Fruit fly (Drosophila melanogaster) whole organism, embryonic: ENCODE results near the gene phtm.

Source experiments
- CG15011 ChIP-seq: fragments of 200-800 bp; sonication (Bioruptor generic); optimal IDR thresholded peaks from 3 replicates; lab custom pipeline; 2018; ENCODE audit warnings: missing biosample characterization, mild to moderate bottlenecking, missing genetic modification characterization
- CG8290 ChIP-seq, 3 experiments: fragments of 200-800 bp; sonication (Bioruptor generic); optimal IDR thresholded peaks; 2 replicates each; lab custom pipeline; 2016 to 2019; ENCODE audit warnings: missing biosample characterization in 3 of 3, missing genetic modification characterization in 3 of 3, mild to moderate bottlenecking in 2 of 3, moderate library complexity in 1 of 3
- pros ChIP-seq: fragments of 200-800 bp; sonication (Bioruptor generic); optimal IDR thresholded peaks from 3 replicates; lab custom pipeline; 2019; ENCODE audit warnings: missing biosample characterization, mild to moderate bottlenecking, missing genetic modification characterization, moderate library complexity
- sim ChIP-seq: fragments of 200-800 bp; sonication (Bioruptor generic); IDR thresholded peaks from 2 replicates; pipeline ENCODE4 v1.3.6; 2022; ENCODE audit warnings: missing biosample characterization, missing genetic modification characterization
- trem ChIP-seq: fragments of 200-800 bp; optimal IDR thresholded peaks from 3 replicates; lab custom pipeline; 2019; ENCODE audit warnings: missing biosample characterization, mild to moderate bottlenecking, missing genetic modification characterization, moderate library complexity

DNA sequence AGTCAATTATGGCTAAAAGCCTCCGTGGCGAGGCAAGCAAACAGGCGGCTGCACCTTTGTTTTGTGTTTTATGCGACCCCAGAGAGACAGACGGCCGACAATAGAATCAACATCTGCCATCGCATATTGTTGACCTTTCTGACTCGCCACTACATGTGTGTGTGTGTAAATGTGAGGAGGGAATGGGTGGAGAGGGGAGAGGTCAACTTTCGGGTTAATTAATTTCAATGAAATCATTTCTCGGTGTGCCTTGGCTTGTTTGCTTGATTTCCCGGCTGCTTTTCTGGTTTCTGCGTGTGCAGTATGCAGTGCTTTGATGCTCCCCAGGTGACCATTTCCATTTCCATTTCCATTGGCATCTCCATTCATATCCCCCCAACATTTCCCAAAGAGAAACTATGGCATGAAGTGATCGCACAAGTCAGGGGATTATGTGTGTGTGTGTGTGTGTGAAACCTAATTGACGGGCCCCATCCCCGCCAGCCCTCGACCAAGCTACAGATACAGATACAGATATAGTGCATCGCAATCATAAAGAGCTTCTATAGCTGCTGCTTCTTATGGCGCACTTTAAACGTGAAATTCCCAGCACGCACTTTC is 42.4 kb upstream of the phtm start:
- TF ChIP-seq CG8290 (GFP tag; optimal IDR thresholded peaks at IDR 0.05; lab: Kevin White, UChicago) = no peak
- TF ChIP-seq CG8290 (tag; optimal IDR thresholded peaks at IDR 0.05; lab: Kevin White, UChicago) = no peak
- TF ChIP-seq pros (GFP tag; lab: Kevin White, UChicago) = no peak
- TF ChIP-seq trem (tag; lab: Kevin White, UChicago) = no peak
- TF ChIP-seq sim (GFP tag; lab: Robert Waterston, UW) = no peak
- TF ChIP-seq CG15011 (GFP tag; lab: Kevin White, UChicago) = no peak
